Fruit fly (Drosophila melanogaster) S2 (cell line): ENCODE data around the gene CG4168.

Source experiments
- CG8478 ChIP-seq: fragments of >200 bp; optimal IDR thresholded peaks from 2 replicates; lab custom pipeline; 2018
- CTCF ChIP-seq, 2 experiments: fragments of >200 bp; optimal IDR thresholded peaks; 2 replicates each; lab custom pipeline; 2018

DNA sequence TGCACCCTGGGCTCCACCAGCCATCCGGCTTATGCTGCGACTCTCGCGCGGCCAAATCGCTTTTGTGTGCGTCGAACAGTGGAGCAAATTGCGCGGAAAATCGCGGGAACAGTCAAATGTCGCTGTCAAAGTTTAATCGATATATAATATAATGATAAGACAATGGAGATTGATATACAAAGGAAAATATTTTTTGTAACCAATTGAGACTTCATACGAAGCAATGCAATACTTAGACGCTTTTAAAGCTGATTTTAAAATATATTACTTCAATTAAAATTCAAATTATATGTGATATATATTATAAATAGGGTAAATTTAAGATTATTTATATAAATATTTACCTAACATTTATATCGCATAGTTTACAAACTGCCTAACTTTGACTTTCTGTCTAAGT is 11.2 kb upstream of the CG4168 start:
- no peak for TF ChIP-seq CG8478 (lab: Kevin White, UChicago)
- no peak for TF ChIP-seq CTCF (optimal IDR thresholded peaks at IDR 0.05; lab: Kevin White, UChicago)
